Worm (Caenorhabditis elegans): ENCODE data around the gene C34F6.1.

Gene C34F6.1

DNA sequence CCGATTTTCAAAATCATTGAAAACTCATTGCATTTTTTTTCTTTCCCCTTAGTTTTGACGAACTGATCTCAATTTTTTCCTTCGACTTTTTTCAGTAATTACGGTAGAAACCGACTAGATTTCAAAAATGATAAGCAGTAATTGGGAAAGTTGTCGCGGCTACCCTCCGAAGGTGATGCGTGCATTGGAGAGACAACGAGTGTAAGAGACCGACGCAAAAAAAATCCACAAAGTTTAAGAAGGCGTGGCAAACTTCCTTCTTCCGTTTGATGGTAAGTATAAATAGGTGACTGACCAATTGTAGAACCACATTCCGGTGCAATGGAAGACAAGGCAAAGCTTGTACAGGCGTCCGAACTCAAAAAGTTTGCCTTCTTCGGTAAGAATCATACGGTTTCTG lies 2.5 kb upstream of the C34F6.1 start, which contains the start of gene col-178:
col-178 (plus strand) TSS at position 301 of the 400 bp plus-strand sequence.
- TF ChIP-seq W03F9.2 (tag; optimal IDR thresholded peaks at IDR 0.05) (no peak), him-1 (tag; optimal IDR thresholded peaks at IDR 0.05) (no peak), dao-5 (tag; optimal IDR thresholded peaks at IDR 0.05) (no peak)

DNA sequence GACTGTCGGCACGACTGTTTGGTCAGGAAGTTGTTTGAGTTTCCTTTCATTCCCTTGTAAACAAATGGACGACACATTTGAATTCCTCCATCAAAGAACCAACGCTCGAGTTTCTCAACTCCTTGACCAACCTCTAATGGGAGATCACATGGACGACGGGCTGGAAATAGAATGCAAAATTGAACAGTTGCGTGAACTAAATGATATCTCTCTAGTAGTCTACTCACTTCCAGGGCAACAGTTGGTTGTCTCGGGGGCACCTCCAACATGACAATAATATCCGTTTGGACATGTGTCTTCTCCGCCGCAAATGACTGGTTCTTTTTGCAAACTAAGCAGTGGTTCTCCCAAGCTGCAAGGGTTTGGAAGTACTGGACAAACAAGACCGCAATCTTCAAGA lies 3.0 kb downstream of the C34F6.1 start:
- TF ChIP-seq dao-5 (tag; optimal IDR thresholded peaks at IDR 0.05): no peak
- TF ChIP-seq W03F9.2 (tag; optimal IDR thresholded peaks at IDR 0.05): no peak

DNA sequence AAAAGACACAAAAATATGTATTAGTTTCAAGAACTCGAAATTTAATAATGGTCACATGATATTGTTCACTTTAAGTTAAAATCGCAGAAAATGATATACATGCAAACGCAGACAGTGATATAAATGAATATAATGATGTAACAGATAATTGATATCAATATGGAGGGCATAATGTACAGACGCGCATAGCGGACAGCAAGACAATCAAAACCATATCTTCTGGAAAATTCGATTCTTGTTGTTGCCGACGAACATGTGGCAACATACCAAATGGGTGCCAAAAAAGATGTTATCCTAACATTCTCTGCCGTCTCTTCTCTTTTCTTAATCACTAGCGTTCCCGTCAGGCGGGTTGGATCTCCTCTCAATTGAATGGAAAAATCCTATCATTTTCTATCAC lies 6.2 kb downstream of the C34F6.1 start:
- TF ChIP-seq W03F9.2 (tag; optimal IDR thresholded peaks at IDR 0.05) (no peak), him-1 (tag; optimal IDR thresholded peaks at IDR 0.05) (no peak), dao-5 (tag; optimal IDR thresholded peaks at IDR 0.05) (no peak)

DNA sequence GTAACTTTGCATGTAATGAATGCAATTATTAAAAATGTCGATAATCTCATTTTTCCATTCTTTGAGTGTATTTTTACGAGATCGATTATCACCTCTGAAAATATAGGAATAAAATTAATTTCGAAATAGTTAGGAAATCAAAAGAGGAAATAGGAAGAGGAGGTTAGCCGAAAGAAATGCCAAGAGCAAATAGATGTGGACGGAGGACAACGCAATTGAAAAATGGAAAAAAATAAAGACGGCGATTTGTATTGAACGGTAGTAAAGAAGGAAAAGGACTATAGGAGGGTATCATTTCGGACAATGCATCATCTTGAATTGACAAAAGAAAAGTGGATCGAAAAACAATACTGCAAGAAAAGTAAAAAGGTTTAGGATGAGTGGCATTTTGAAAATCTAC lies 7.1 kb downstream of the C34F6.1 start, which contains the start of gene F13D2.1:
F13D2.1 (minus strand) TSS at position 101 of the 400 bp plus-strand sequence.
- TF ChIP-seq W03F9.2 (tag; optimal IDR thresholded peaks at IDR 0.05) (no peak), dao-5 (tag; optimal IDR thresholded peaks at IDR 0.05) (no peak), him-1 (tag; optimal IDR thresholded peaks at IDR 0.05) (no peak)

DNA sequence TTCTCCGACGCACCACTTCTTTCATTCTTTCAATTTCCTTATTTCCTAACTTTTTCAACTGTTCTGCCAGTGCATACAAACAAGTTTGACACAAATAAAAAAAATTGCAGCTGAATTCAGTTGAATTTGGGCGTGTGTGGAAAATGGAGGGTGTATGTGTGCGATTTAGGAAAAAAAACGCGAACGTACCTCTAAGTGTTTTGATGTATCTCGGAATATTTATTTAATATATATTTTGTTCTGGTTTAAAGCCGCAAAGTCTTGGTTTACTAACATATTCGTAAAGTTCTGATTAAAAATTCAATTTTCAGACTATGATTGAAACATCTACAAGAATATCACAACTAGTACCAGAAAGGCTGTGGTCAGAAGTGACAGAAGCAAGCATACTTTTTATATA lies 11.1 kb downstream of the C34F6.1 start, which contains the start of gene gnrr-7:
gnrr-7 (plus strand) TSS at position 301 of the 400 bp plus-strand sequence.
- TF ChIP-seq W03F9.2 (tag; optimal IDR thresholded peaks at IDR 0.05) (no peak), dao-5 (tag; optimal IDR thresholded peaks at IDR 0.05) (no peak), him-1 (tag; optimal IDR thresholded peaks at IDR 0.05) (no peak)

DNA sequence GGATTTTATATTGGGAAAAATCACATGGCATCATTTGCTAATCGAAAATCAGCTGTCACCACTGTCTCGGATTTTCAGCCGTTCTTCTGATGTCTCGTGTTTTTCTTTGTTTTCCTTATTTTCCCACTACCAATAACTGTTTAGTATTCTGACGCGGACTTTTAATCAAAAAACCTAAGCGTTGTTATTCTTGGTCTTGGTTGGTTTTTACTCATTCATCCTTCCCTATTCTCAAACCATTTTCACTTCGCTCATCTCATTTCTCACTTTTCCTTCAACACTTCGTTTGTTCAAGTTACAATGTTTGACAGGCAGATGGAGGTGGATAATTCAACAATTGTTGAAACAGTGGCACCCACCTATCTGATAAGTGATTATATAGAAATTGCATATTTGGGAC lies 18.0 kb downstream of the C34F6.1 start, which contains the start of gene gnrr-6:
gnrr-6 (plus strand) TSS at position 301 of the 400 bp plus-strand sequence.
- no peak for TF ChIP-seq W03F9.2 (tag; optimal IDR thresholded peaks at IDR 0.05)
- TF ChIP-seq him-1 (tag; optimal IDR thresholded peaks at IDR 0.05): no peak
- no peak for TF ChIP-seq dao-5 (tag; optimal IDR thresholded peaks at IDR 0.05)

DNA sequence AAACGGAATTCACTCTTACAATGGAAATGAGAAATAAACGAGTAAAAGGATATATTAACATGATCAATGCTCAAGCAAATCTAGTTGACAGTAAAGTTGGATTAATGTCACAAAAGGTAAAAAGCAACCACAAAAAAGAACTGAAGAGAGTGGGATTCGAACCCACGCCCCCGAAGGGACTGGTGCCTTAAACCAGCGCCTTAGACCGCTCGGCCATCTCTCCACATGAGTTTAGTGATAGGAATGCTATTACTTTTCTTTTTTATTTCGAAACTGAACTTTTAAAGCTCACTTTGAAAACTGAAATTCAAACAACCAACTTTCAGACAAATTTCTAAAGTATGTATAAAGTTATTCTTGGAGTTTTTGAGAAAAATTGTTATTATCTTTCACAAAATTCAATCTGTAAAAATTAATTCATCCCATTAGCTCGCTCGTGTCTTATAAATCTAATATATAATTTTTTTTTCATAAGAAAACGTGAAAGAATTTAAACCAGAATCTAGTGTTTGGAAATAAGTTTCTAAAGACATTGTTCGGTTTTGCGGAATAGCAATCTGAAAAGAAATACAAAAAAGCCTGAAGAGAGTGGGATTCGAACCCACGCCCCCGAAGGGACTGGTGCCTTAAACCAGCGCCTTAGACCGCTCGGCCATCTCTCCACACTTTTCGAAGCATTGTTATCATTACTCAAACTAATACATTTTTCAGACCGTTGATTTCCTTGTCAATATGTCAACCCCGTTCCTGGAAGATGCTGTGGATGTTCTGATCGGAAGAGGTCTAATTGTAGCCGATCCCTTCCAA lies 33.7 kb downstream of the C34F6.1 start:
- TF ChIP-seq him-1 (tag; optimal IDR thresholded peaks at IDR 0.05) (no peak), W03F9.2 (tag; optimal IDR thresholded peaks at IDR 0.05) (no peak), dao-5 (tag; optimal IDR thresholded peaks at IDR 0.05) (no peak)

DNA sequence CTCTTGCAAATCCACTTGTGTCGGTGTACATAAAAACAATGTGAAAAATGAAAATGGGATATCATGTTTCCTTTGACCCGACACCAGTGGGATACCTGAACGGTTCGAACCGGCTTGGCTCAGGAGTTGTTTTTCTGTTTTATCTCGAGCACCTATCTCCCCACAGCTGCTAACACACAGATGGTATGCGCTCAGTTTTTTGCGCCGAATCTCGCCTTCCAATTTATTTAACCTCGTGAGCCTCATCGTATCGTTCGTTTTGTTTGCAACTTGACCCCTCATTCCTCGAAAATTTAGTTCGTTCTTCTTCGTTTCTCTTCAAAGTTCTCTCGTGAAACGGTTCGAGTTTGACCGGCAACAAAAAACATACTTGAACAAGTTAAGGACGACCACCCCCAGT lies 36.1 kb downstream of the C34F6.1 start, which contains the start of gene C05C9.1:
C05C9.1 (plus strand) TSS at position 301 of the 400 bp plus-strand sequence.
- TF ChIP-seq W03F9.2 (tag; optimal IDR thresholded peaks at IDR 0.05) (no peak), him-1 (tag; optimal IDR thresholded peaks at IDR 0.05) (no peak), dao-5 (tag; optimal IDR thresholded peaks at IDR 0.05) (no peak)

DNA sequence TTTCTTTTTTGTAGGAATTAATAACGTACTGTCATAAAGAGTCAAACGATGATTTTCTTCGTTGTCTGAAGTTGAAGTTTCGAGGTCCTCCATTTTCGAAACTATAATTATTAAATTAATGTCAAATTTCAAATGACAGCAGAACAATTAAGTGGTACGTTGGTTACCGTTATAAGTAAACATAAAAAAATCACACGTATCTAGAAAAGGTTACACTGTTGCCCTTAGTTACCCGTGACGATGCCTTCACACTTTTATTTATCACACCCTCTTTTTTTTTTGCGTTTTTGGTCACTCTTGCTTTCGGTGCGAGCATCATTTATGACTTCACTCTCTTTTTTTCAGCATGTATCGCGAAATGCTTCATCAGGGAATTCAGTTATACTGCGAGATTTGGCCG lies 43.9 kb downstream of the C34F6.1 start, which contains the start of the genes C05C9.3 and C05C9.2:
C05C9.3 (minus strand) TSS at position 101 of the 400 bp plus-strand sequence.
C05C9.2 (plus strand) TSS at position 346 of the 400 bp plus-strand sequence.
- TF ChIP-seq W03F9.2 (tag; optimal IDR thresholded peaks at IDR 0.05) (no peak), dao-5 (tag; optimal IDR thresholded peaks at IDR 0.05) (no peak), him-1 (tag; optimal IDR thresholded peaks at IDR 0.05) (no peak)

DNA sequence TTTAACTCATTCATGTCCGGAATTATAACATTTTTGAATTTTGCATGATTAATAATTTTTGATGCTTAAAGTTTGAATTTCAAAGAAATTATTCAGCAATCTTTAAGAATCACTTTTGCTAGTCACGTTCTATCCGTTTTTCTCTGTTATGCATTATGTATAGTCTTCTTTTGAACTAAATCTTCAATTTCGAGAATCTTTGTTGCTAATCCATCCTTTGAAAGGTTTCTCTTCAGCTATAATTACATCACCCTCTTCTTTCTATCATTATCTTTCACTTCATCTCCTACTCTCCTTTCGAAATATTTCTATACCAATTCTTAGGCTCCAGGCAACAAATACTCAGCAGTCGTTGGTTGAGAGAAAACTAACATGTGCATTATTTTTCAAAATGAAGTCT lies 45.1 kb downstream of the C34F6.1 start:
- no peak for TF ChIP-seq dao-5 (tag; optimal IDR thresholded peaks at IDR 0.05)
- no peak for TF ChIP-seq him-1 (tag; optimal IDR thresholded peaks at IDR 0.05)
- no peak for TF ChIP-seq W03F9.2 (tag; optimal IDR thresholded peaks at IDR 0.05)

Data from whole organism, L4/young adult.